Worm (Caenorhabditis elegans) whole organism, L4 larva: Measurements from ENCODE around the gene gpa-3.

Experiments used
- Y5F2A.4 ChIP-seq: fragments of 200-800 bp; sonication (Bioruptor generic); optimal IDR thresholded peaks from 2 replicates; lab custom pipeline; 2018; ENCODE audit warnings: mild to moderate bottlenecking, missing genetic modification characterization, missing compliant biosample characterization
- aly-2 ChIP-seq: sonication (generic microtip); optimal IDR thresholded peaks from 2 replicates; lab custom pipeline; 2018; ENCODE audit warnings: missing biosample characterization, missing genetic modification characterization
- ama-1 ChIP-seq: fragments of 150-350 bp; optimal IDR thresholded peaks from 2 replicates; lab custom pipeline; 2014; ENCODE audit warnings: inconsistent platforms, mixed read lengths
- dmd-9 ChIP-seq: fragments of 200-800 bp; sonication (Bioruptor generic); IDR thresholded peaks from 2 replicates; pipeline ENCODE4 v1.3.6; 2022; ENCODE audit warnings: missing genetic modification reagents, missing genetic modification characterization, missing compliant biosample characterization
- fkh-10 ChIP-seq: fragments of 150-350 bp; optimal IDR thresholded peaks from 2 replicates; lab custom pipeline; 2014; ENCODE audit warnings: missing biosample characterization, missing genetic modification reagents, missing genetic modification characterization
- lin-13 ChIP-seq: fragments of 150-350 bp; optimal IDR thresholded peaks from 2 replicates; lab custom pipeline; 2014; ENCODE audit warnings: missing biosample characterization, missing genetic modification reagents, missing genetic modification characterization
- lir-3 ChIP-seq: sonication (generic microtip); optimal IDR thresholded peaks from 2 replicates; lab custom pipeline; 2016; ENCODE audit warnings: mild to moderate bottlenecking, missing genetic modification characterization, missing compliant biosample characterization
- nhr-102 ChIP-seq: sonication (generic microtip); optimal IDR thresholded peaks from 2 replicates; lab custom pipeline; 2016; ENCODE audit warnings: mild to moderate bottlenecking, missing genetic modification characterization, moderate library complexity, missing compliant biosample characterization
- nhr-237 ChIP-seq: sonication (generic microtip); optimal IDR thresholded peaks from 2 replicates; lab custom pipeline; 2017; ENCODE audit warnings: missing biosample characterization, missing genetic modification characterization
- nhr-28 ChIP-seq: fragments of 150-350 bp; optimal IDR thresholded peaks from 2 replicates; lab custom pipeline; 2014; ENCODE audit warnings: missing biosample characterization, missing genetic modification characterization
- nhr-76 ChIP-seq: fragments of 150-350 bp; optimal IDR thresholded peaks from 2 replicates; lab custom pipeline; 2014; ENCODE audit warnings: missing biosample characterization, missing genetic modification characterization
- pha-4 ChIP-seq, 2 experiments: fragments of 150-350 bp in 1 of 2; fragments of 200-800 bp in 1 of 2; sonication (Bioruptor generic) in 1 of 2; IDR thresholded peaks in 1 of 2; optimal IDR thresholded peaks in 1 of 2; 2 replicates each; pipeline versions ENCODE4 v1.3.6 to Lab custom; 2014 to 2022; ENCODE audit warnings: missing genetic modification characterization in 2 of 2, missing genetic modification reagents in 2 of 2, missing biosample characterization in 1 of 2, missing compliant biosample characterization in 1 of 2
- unc-62 ChIP-seq, 3 experiments: fragments of 150-350 bp in 1 of 3; sonication (generic microtip); optimal IDR thresholded peaks in 2 of 3; peaks in 1 of 3; 1 replicate in 1 of 3; 2 replicates in 2 of 3; lab custom pipeline; 2014 to 2017; ENCODE audit warnings: missing biosample characterization in 3 of 3, missing genetic modification characterization in 3 of 3, missing genetic modification reagents in 3 of 3, missing genotype in 1 of 3

- no peak for TF ChIP-seq pha-4 (GFP tag; IDR thresholded peaks at IDR 0.05; lab: Robert Waterston, UW)
- TF ChIP-seq pha-4 (tag; optimal IDR thresholded peaks at IDR 0.05; lab: Kevin White, UChicago): no peak
- no peak for TF ChIP-seq ama-1 (lab: Kevin White, UChicago)
- TF ChIP-seq fkh-10 (GFP tag; lab: Kevin White, UChicago): no peak
- no peak for TF ChIP-seq Y5F2A.4
- no peak for TF ChIP-seq nhr-76 (tag; lab: Kevin White, UChicago)
- no peak for TF ChIP-seq aly-2 (tag; lab: Kevin White, UChicago)
- TF ChIP-seq unc-62 (GFP tag; optimal IDR thresholded peaks at IDR 0.05 in 1 of 2; lab: Kevin White, UChicago): no peak
- TF ChIP-seq unc-62 (tag; optimal IDR thresholded peaks at IDR 0.05; lab: Kevin White, UChicago): no peak
- no peak for TF ChIP-seq lir-3 (tag; lab: Kevin White, UChicago)
- TF ChIP-seq nhr-28 (tag; lab: Kevin White, UChicago): no peak
- no peak for TF ChIP-seq dmd-9
- no peak for TF ChIP-seq lin-13 (GFP tag; lab: Kevin White, UChicago)
- TF ChIP-seq nhr-237 (tag; lab: Kevin White, UChicago): no peak
- no peak for TF ChIP-seq nhr-102
These were observed 32.4 kb upstream of the gpa-3 start for ce11 chrV:9391959-9392358.
